Worm (Caenorhabditis elegans) whole organism, L4/young adult: Measurements from ENCODE around the gene C42D4.13.

Experiments
- W03F9.2 ChIP-seq: fragments of 150-350 bp; optimal IDR thresholded peaks from 2 replicates; lab custom pipeline; 2014; ENCODE audit warnings: missing biosample characterization, missing genetic modification characterization
- dao-5 ChIP-seq: sonication (generic microtip); optimal IDR thresholded peaks from 2 replicates; lab custom pipeline; 2016; ENCODE audit warnings: missing genotype, missing genetic modification characterization, moderate library complexity, missing compliant biosample characterization
- him-1 ChIP-seq: sonication (generic microtip); optimal IDR thresholded peaks from 2 replicates; lab custom pipeline; 2016; ENCODE audit warnings: missing genotype, missing genetic modification reagents, missing genetic modification characterization, missing compliant biosample characterization

DNA sequence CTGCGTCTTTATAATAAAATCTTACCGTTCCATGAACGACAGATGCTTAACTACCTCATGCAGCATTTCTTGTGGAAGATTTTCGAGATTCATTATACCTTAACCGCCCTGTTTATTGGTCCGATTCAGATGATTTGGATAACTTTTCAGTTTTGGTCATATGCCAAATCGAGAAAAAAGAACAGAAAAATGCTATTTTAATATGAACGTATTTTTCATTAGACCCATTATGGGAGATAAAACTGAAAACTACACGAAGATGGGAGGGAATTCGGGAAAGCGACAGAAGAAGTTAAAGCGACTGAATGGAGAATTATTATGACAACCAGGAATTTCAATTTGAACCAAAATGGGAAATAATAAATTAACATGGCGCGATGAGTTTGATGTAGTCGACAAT is 39.1 kb upstream of the C42D4.13 start, which contains the start of gene R13A1.10:
- TF ChIP-seq W03F9.2 (tag; lab: Kevin White, UChicago) (no peak), him-1 (tag; lab: Kevin White, UChicago) (no peak), dao-5 (tag; lab: Kevin White, UChicago) (no peak)
